Worm (Caenorhabditis elegans): ENCODE results near the gene ugt-22.

Gene ugt-22

ce11 chrIV:13665073-13665472 is 26.0 kb downstream of the ugt-22 start:
- no peak for TF ChIP-seq elt-3 (tag; optimal IDR thresholded peaks at IDR 0.05)

ce11 chrIV:13666849-13667430 is 27.9 kb downstream of the ugt-22 start, which contains the start of gene fbxa-215:
fbxa-215 (minus strand) TSS chrIV:13666909.
- no peak for TF ChIP-seq sem-2 (GFP tag; optimal IDR thresholded peaks at IDR 0.05)
- TF ChIP-seq ztf-11 (tag; optimal IDR thresholded peaks at IDR 0.05) = no peak
- TF ChIP-seq cnd-1 (tag; optimal IDR thresholded peaks at IDR 0.05) = no peak
- no peak for TF ChIP-seq blmp-1 (tag; optimal IDR thresholded peaks at IDR 0.05)
- no peak for TF ChIP-seq flh-1 (GFP tag; optimal IDR thresholded peaks at IDR 0.05)
- TF ChIP-seq unc-120 (tag; optimal IDR thresholded peaks at IDR 0.05; ENCODE audit: poor library complexity, severe bottlenecking) = no peak
- no peak for TF ChIP-seq nhr-12 (tag; optimal IDR thresholded peaks at IDR 0.05)
- no peak for TF ChIP-seq ces-1 (GFP tag; optimal IDR thresholded peaks at IDR 0.05)

ce11 chrIV:13667975-13668374 is 28.9 kb downstream of the ugt-22 start:
- peak; percentile 61 for TF ChIP-seq ceh-83 (GFP tag; optimal IDR thresholded peaks at IDR 0.05)

ce11 chrIV:13673504-13673903 is 34.4 kb downstream of the ugt-22 start, which contains the start of gene oac-48:
oac-48 (plus strand) TSS chrIV:13673804.
- TF ChIP-seq ceh-39 (tag; optimal IDR thresholded peaks at IDR 0.05) (no peak), mab-5 (tag; optimal IDR thresholded peaks at IDR 0.05) (no peak), ham-2 (GFP tag; optimal IDR thresholded peaks at IDR 0.05) (no peak), elt-1 (tag; optimal IDR thresholded peaks at IDR 0.05; ENCODE audit: borderline replicate concordance, insufficient read depth) (no peak), tbx-8 (GFP tag; optimal IDR thresholded peaks at IDR 0.05) (no peak), nhr-237 (tag; optimal IDR thresholded peaks at IDR 0.05) (no peak), ceh-43 (GFP tag; optimal IDR thresholded peaks at IDR 0.05) (no peak), M03D4.4 (tag; optimal IDR thresholded peaks at IDR 0.05) (no peak)

ce11 chrIV:13678649-13679048 is 39.6 kb downstream of the ugt-22 start, which contains the start of gene srlf-26:
srlf-26 (plus strand) TSS chrIV:13678949.
- TF ChIP-seq cnd-1 (tag; optimal IDR thresholded peaks at IDR 0.05) = no peak
- TF ChIP-seq mab-5 (tag; optimal IDR thresholded peaks at IDR 0.05) = no peak
- no peak for TF ChIP-seq ceh-39 (tag; optimal IDR thresholded peaks at IDR 0.05)
- TF ChIP-seq drap-1 (GFP tag; optimal IDR thresholded peaks at IDR 0.05) = no peak
- no peak for TF ChIP-seq nhr-76 (tag; optimal IDR thresholded peaks at IDR 0.05)
- TF ChIP-seq elt-1 (tag; optimal IDR thresholded peaks at IDR 0.05; ENCODE audit: borderline replicate concordance, insufficient read depth) = no peak
- TF ChIP-seq pha-4 (tag; optimal IDR thresholded peaks at IDR 0.05) = no peak
- no peak for TF ChIP-seq zip-8 (tag; optimal IDR thresholded peaks at IDR 0.05)
- TF ChIP-seq hlh-1 (tag; optimal IDR thresholded peaks at IDR 0.05) = no peak

- TF ChIP-seq nhr-12 (tag; optimal IDR thresholded peaks at IDR 0.05) (no peak), sem-2 (GFP tag; optimal IDR thresholded peaks at IDR 0.05) (no peak), lsy-2 (tag; optimal IDR thresholded peaks at IDR 0.05) (no peak), drap-1 (GFP tag; optimal IDR thresholded peaks at IDR 0.05) (no peak), elt-3 (tag; optimal IDR thresholded peaks at IDR 0.05) (no peak), mls-2 (tag; optimal IDR thresholded peaks at IDR 0.05) (no peak), sptf-1 (tag; optimal IDR thresholded peaks at IDR 0.05) (no peak), nhr-28 (tag; optimal IDR thresholded peaks at IDR 0.05) (no peak), snpc-4 (tag; optimal IDR thresholded peaks at IDR 0.05) (no peak), bed-3 (GFP tag; optimal IDR thresholded peaks at IDR 0.05) (no peak), flh-1 (GFP tag; optimal IDR thresholded peaks at IDR 0.05) (no peak)
Observed at ce11 chrIV:13679495-13679894, 40.4 kb downstream of the ugt-22 start.

- no peak for TF ChIP-seq tbx-8 (GFP tag; optimal IDR thresholded peaks at IDR 0.05)
- TF ChIP-seq unc-39 (tag; optimal IDR thresholded peaks at IDR 0.05) = no peak
- TF ChIP-seq mab-5 (tag; optimal IDR thresholded peaks at IDR 0.05) = peak; percentile 57
- TF ChIP-seq ztf-11 (tag; optimal IDR thresholded peaks at IDR 0.05) = no peak
- peak; percentile 78 for TF ChIP-seq elt-3 (tag; optimal IDR thresholded peaks at IDR 0.05)
- TF ChIP-seq unc-62 (GFP tag; optimal IDR thresholded peaks at IDR 0.05) = peak; percentile 94
Observed at ce11 chrIV:13682733-13683132, 43.7 kb downstream of the ugt-22 start.
